Worm (Caenorhabditis elegans) whole organism, late embryonic: ENCODE measurements around the gene T06A1.5.

Source experiments
- F13H6.1 ChIP-seq: sonication (generic microtip); optimal IDR thresholded peaks from 2 replicates; lab custom pipeline; 2016; ENCODE audit warnings: missing genetic modification characterization, missing compliant biosample characterization
- T23F11.4 ChIP-seq: fragments of 200-800 bp; sonication (Bioruptor generic); optimal IDR thresholded peaks from 2 replicates; lab custom pipeline; 2018; ENCODE audit warnings: mild to moderate bottlenecking, missing genetic modification characterization, missing compliant biosample characterization
- ceh-22 ChIP-seq: sonication (generic microtip); optimal IDR thresholded peaks from 2 replicates; lab custom pipeline; 2017; ENCODE audit warnings: missing biosample characterization, missing genetic modification characterization
- ceh-45 ChIP-seq: fragments of 200-800 bp; sonication (Bioruptor generic); IDR thresholded peaks from 2 replicates; pipeline ENCODE4 v1.3.6; 2022; ENCODE audit warnings: missing genetic modification reagents, missing genetic modification characterization, missing compliant biosample characterization
- ets-4 ChIP-seq: sonication (generic microtip); optimal IDR thresholded peaks from 2 replicates; lab custom pipeline; 2016; ENCODE audit warnings: missing genetic modification characterization, missing compliant biosample characterization
- hlh-30 ChIP-seq: sonication (generic microtip); optimal IDR thresholded peaks from 2 replicates; lab custom pipeline; 2017; ENCODE audit warnings: antibody characterized with exemption, missing genetic modification characterization, missing compliant biosample characterization; ENCODE audit not compliant: insufficient read depth
- hlh-8 ChIP-seq: sonication (generic microtip); optimal IDR thresholded peaks from 2 replicates; lab custom pipeline; 2016; ENCODE audit warnings: missing genotype, missing genetic modification characterization, missing compliant biosample characterization
- nhr-11 ChIP-seq: fragments of 150-350 bp; optimal IDR thresholded peaks from 2 replicates; lab custom pipeline; 2014; ENCODE audit warnings: missing biosample characterization, missing genetic modification characterization
- pha-4 ChIP-seq: fragments of 150-350 bp; optimal IDR thresholded peaks from 2 replicates; lab custom pipeline; 2018; ENCODE audit warnings: missing biosample characterization, missing genetic modification reagents, missing genetic modification characterization
- pqm-1 ChIP-seq: sonication (generic microtip); optimal IDR thresholded peaks from 2 replicates; lab custom pipeline; 2016; ENCODE audit warnings: missing genetic modification characterization, missing compliant biosample characterization
- ref-2 ChIP-seq: sonication (generic microtip); optimal IDR thresholded peaks from 2 replicates; lab custom pipeline; 2016; ENCODE audit warnings: missing genetic modification characterization, missing compliant biosample characterization
- sox-4 ChIP-seq: sonication (generic microtip); optimal IDR thresholded peaks from 2 replicates; lab custom pipeline; 2017; ENCODE audit warnings: mild to moderate bottlenecking, missing genetic modification characterization, inconsistent platforms, missing compliant biosample characterization
- tbx-7 ChIP-seq: sonication (generic microtip); optimal IDR thresholded peaks from 2 replicates; lab custom pipeline; 2016; ENCODE audit warnings: missing genotype, missing genetic modification characterization, missing compliant biosample characterization
- unc-86 ChIP-seq: sonication (generic microtip); optimal IDR thresholded peaks from 2 replicates; lab custom pipeline; 2016; ENCODE audit warnings: missing genetic modification characterization, missing compliant biosample characterization

DNA sequence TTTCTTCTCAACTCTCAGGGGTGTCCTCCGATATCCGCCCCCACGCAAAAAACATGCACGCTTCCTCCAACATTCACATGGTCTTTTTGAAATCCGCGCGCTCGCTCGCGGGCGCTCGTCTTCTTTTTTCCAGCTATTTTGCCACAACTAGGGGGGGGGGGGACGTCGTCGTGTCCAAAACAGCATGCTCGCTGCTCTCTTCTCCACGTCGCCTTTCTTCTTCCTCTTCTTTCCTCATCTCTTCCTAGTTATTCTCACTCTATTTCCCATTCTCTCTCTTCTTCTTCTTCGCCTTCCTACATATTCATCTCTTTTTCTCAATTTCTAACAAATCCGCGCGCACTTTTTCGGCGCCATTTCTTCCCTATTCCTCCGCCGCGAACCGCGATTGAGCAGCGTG, 16.4 kb downstream of the T06A1.5 start:
- no peak for TF ChIP-seq nhr-11 (tag; lab: Kevin White, UChicago)
- TF ChIP-seq tbx-7 (tag; lab: Kevin White, UChicago) = no peak
- TF ChIP-seq T23F11.4 (GFP tag; lab: Kevin White, UChicago) = no peak
- no peak for TF ChIP-seq ets-4 (tag; lab: Kevin White, UChicago)
- no peak for TF ChIP-seq pqm-1 (tag; lab: Kevin White, UChicago)
- no peak for TF ChIP-seq F13H6.1
- TF ChIP-seq ceh-22 (tag; lab: Kevin White, UChicago) = no peak
- no peak for TF ChIP-seq ceh-45 (GFP tag; lab: Robert Waterston, UW)
- TF ChIP-seq pha-4 = no peak
- TF ChIP-seq unc-86 (tag; lab: Kevin White, UChicago) = no peak
- no peak for TF ChIP-seq sox-4 (tag; lab: Kevin White, UChicago)
- TF ChIP-seq ref-2 (tag; lab: Kevin White, UChicago) = no peak
- no peak for TF ChIP-seq hlh-8 (tag; lab: Kevin White, UChicago)
- TF ChIP-seq hlh-30 (tag; lab: Kevin White, UChicago) = no peak
